Worm (Caenorhabditis elegans) whole organism, young adult: ENCODE measurements around the gene try-3.

Experiments
- D2030.7 ChIP-seq: fragments of 200-800 bp; sonication (Bioruptor generic); IDR thresholded peaks from 2 replicates; pipeline ENCODE4 v1.3.6; 2022; ENCODE audit warnings: missing genetic modification reagents, missing genetic modification characterization, missing compliant biosample characterization
- F37B4.10 ChIP-seq: fragments of 200-800 bp; sonication (Bioruptor generic); IDR thresholded peaks from 2 replicates; pipeline ENCODE4 v1.3.6; 2022; ENCODE audit warnings: missing genetic modification characterization, missing compliant biosample characterization
- F55B11.4 ChIP-seq: sonication (generic microtip); optimal IDR thresholded peaks from 2 replicates; lab custom pipeline; 2016; ENCODE audit warnings: missing compliant biosample characterization, missing genetic modification characterization, borderline replicate concordance; ENCODE audit not compliant: insufficient read depth
- dpl-1 ChIP-seq: fragments of 150-350 bp; optimal IDR thresholded peaks from 2 replicates; lab custom pipeline; 2014; ENCODE audit warnings: missing biosample characterization, missing genetic modification reagents, missing genetic modification characterization
- lag-1 ChIP-seq: fragments of 200-800 bp; sonication (Bioruptor generic); IDR thresholded peaks from 2 replicates; pipeline ENCODE4 v1.3.6; 2022; ENCODE audit warnings: missing genetic modification reagents, missing genetic modification characterization, missing compliant biosample characterization
- nhr-27 ChIP-seq: fragments of 200-800 bp; sonication (Bioruptor generic); optimal IDR thresholded peaks from 2 replicates; lab custom pipeline; 2018; ENCODE audit warnings: mild to moderate bottlenecking, missing genetic modification characterization, moderate library complexity, missing compliant biosample characterization
- snpc-4 ChIP-seq, 5 experiments: fragments of 150-350 bp in 1 of 5; sonication (generic microtip) in 4 of 5; optimal IDR thresholded peaks; 2 replicates each; lab custom pipeline; 2014 to 2018; ENCODE audit warnings: missing genetic modification characterization in 5 of 5, missing biosample characterization in 3 of 5, antibody characterized with exemption in 2 of 5, mild to moderate bottlenecking in 2 of 5, missing compliant biosample characterization in 2 of 5, missing genotype in 2 of 5, moderate library complexity in 2 of 5, missing genetic modification reagents in 1 of 5
- ztf-6 ChIP-seq: fragments of 200-800 bp; sonication (Bioruptor generic); IDR thresholded peaks from 2 replicates; pipeline ENCODE4 v1.3.6; 2022; ENCODE audit warnings: missing genetic modification reagents, missing genetic modification characterization, missing compliant biosample characterization

ce11 chrIV:6602376-6602775, 45.4 kb downstream of the try-3 start, which contains the start of gene F15B10.3:
- TF ChIP-seq lag-1 (GFP tag; lab: Robert Waterston, UW) (no peak), ztf-6 (GFP tag; lab: Robert Waterston, UW) (no peak), F37B4.10 (GFP tag; lab: Robert Waterston, UW) (no peak), nhr-27 (no peak), snpc-4 (GFP tag; optimal IDR thresholded peaks at IDR 0.05; lab: Kevin White, UChicago) (no peak), snpc-4 (tag; optimal IDR thresholded peaks at IDR 0.05; lab: Kevin White, UChicago) (no peak), dpl-1 (GFP tag; lab: Kevin White, UChicago) (no peak), F55B11.4 (no peak), D2030.7 (GFP tag; lab: Robert Waterston, UW) (no peak)
